Fruit fly (Drosophila melanogaster): Measurements from ENCODE around the gene BigH1.

The BigH1 gene

DNA sequence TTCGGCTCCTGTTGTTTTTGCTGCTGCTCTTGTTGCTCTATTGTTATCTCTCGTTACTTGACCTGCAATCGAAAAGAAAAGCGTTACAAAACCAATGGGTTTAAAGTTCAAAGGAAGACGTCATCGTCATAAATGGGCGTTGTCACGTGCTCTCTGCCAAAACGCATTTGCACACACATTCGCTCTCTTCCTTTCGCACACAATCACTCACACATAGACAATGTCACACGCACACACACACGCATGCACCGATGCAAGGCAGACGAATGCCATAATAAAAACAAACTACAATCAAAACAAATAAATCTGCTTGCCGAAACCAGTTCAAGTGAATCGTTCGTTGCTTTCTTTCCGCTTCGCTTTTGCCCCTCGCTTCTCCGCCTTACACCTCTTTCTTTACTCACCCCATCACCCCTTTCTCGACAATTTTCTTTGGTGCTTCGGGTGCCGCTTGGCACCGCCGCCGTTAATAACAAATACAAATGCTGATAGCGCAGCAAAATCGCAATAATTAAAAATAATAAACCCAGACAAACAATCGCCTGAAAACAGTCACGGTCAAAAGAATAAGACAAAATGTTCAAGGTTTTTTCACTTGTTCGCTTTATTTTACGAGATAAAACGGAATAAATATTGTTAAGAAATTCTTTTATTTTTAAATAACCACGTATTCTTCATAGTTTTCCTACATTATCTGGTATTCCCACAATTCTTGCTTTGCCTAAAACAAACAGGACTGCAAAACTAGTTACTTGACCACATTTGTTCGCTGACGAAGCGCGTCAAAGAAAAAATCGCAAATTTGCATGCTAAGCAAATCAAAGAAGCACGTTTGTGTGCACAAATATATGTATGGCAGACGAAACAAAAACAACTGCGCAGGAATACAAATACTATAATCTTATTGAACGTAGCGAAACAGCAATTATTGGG lies 13.7 kb upstream of the BigH1 start (continued):
- no peak for TF ChIP-seq odd (GFP tag; optimal IDR thresholded peaks at IDR 0.05)
- TF ChIP-seq dysf (GFP tag; IDR thresholded peaks at IDR 0.05), result no peak
- TF ChIP-seq CG8388 (GFP tag; optimal IDR thresholded peaks at IDR 0.05), result peak; percentile 18
- TF ChIP-seq Abd-B (GFP tag; optimal IDR thresholded peaks at IDR 0.05), result no peak
- no peak for TF ChIP-seq pita (GFP tag; optimal IDR thresholded peaks at IDR 0.05)
- no peak for TF ChIP-seq CG11398 (GFP tag; optimal IDR thresholded peaks at IDR 0.05)
- peak; percentile 26 for TF ChIP-seq CG12155 (GFP tag; optimal IDR thresholded peaks at IDR 0.05)
- no peak for TF ChIP-seq slou (GFP tag; optimal IDR thresholded peaks at IDR 0.05)
- TF ChIP-seq CG42726 (GFP tag; IDR thresholded peaks at IDR 0.05; ENCODE audit: partially characterized antibody), result no peak
- no peak for TF ChIP-seq CG10654 (GFP tag; optimal IDR thresholded peaks at IDR 0.05)
- TF ChIP-seq CG11504 (tag; optimal IDR thresholded peaks at IDR 0.05), result no peak
- TF ChIP-seq Asciz (GFP tag; optimal IDR thresholded peaks at IDR 0.05), result peak; percentile 24
- peak; percentile 37 for TF ChIP-seq Kr (GFP tag; optimal IDR thresholded peaks at IDR 0.05)
- no peak for TF ChIP-seq CG17568 (GFP tag; optimal IDR thresholded peaks at IDR 0.05)
- TF ChIP-seq CG13123 (GFP tag; optimal IDR thresholded peaks at IDR 0.05), result no peak
- 0 out of 2 replicates have a peak, but pooled peaks have one; percentile 34 for TF ChIP-seq CG4360 (GFP tag; IDR thresholded peaks at IDR 0.05)
- TF ChIP-seq zf30C (GFP tag; optimal IDR thresholded peaks at IDR 0.05), result no peak
- TF ChIP-seq jing (GFP tag; optimal IDR thresholded peaks at IDR 0.05), result no peak
- no peak for TF ChIP-seq CG2678 (tag; optimal IDR thresholded peaks at IDR 0.05)
- TF ChIP-seq sc (optimal IDR thresholded peaks at IDR 0.05), result no peak
- TF ChIP-seq sc (GFP tag; optimal IDR thresholded peaks at IDR 0.05), result no peak
- TF ChIP-seq sqz (GFP tag; optimal IDR thresholded peaks at IDR 0.05), result no peak
- TF ChIP-seq Sry-δ (GFP tag; optimal IDR thresholded peaks at IDR 0.05), result no peak
- TF ChIP-seq pros (GFP tag; optimal IDR thresholded peaks at IDR 0.05), result peak; percentile 32
- TF ChIP-seq Hey (tag; optimal IDR thresholded peaks at IDR 0.05), result no peak
- no peak for TF ChIP-seq B-H2 (GFP tag; optimal IDR thresholded peaks at IDR 0.05)
- TF ChIP-seq CG34422 (GFP tag; IDR thresholded peaks at IDR 0.05), result no peak
- TF ChIP-seq CG4617 (GFP tag; optimal IDR thresholded peaks at IDR 0.05; ENCODE audit: borderline replicate concordance), result no peak
- no peak for TF ChIP-seq hth (optimal IDR thresholded peaks at IDR 0.05)
- no peak for TF ChIP-seq pho (GFP tag; optimal IDR thresholded peaks at IDR 0.05)
- TF ChIP-seq CG17359 (tag; optimal IDR thresholded peaks at IDR 0.05), result peak; percentile 24
- TF ChIP-seq crol (GFP tag; IDR thresholded peaks at IDR 0.05), result peak; percentile 87
- no peak for TF ChIP-seq salm (tag; optimal IDR thresholded peaks at IDR 0.05)
- TF ChIP-seq Sry-β (GFP tag; optimal IDR thresholded peaks at IDR 0.05), result no peak
- TF ChIP-seq bcd (GFP tag; optimal IDR thresholded peaks at IDR 0.05), result peak; percentile 19
- no peak for TF ChIP-seq CG1647 (GFP tag; optimal IDR thresholded peaks at IDR 0.05)
- no peak for TF ChIP-seq Ptx1 (GFP tag; IDR thresholded peaks at IDR 0.05)
- TF ChIP-seq ewg (GFP tag; optimal IDR thresholded peaks at IDR 0.05), result peak; percentile 23
- no peak for TF ChIP-seq BEAF-32 (GFP tag; optimal IDR thresholded peaks at IDR 0.05)
- no peak for TF ChIP-seq CG15269 (tag; optimal IDR thresholded peaks at IDR 0.05)
- TF ChIP-seq Fer2 (tag; optimal IDR thresholded peaks at IDR 0.05), result no peak
- no peak for TF ChIP-seq trh (GFP tag; optimal IDR thresholded peaks at IDR 0.05)
- TF ChIP-seq peb (GFP tag; IDR thresholded peaks at IDR 0.05), result no peak
- no peak for TF ChIP-seq cas (GFP tag; IDR thresholded peaks at IDR 0.05)
- no peak for TF ChIP-seq tgo (GFP tag; IDR thresholded peaks at IDR 0.05)
- no peak for TF ChIP-seq CG10274 (GFP tag; optimal IDR thresholded peaks at IDR 0.05)
- no peak for TF ChIP-seq CG14050 (GFP tag; IDR thresholded peaks at IDR 0.05)
- TF ChIP-seq CG18476 (GFP tag; optimal IDR thresholded peaks at IDR 0.05), result peak; percentile 12
- no peak for TF ChIP-seq CG1832 (GFP tag; optimal IDR thresholded peaks at IDR 0.05)

Data from whole organism, embryonic.